Fruit fly (Drosophila melanogaster) whole organism, adult: ENCODE measurements around the gene al.

Experiments used
- CG11617 ChIP-seq: fragments of 200-800 bp; sonication (Bioruptor generic); optimal IDR thresholded peaks from 2 replicates; lab custom pipeline; 2017; ENCODE audit warnings: mild to moderate bottlenecking, missing biosample characterization, missing genetic modification reagents, missing genetic modification characterization
- CG12768 ChIP-seq: fragments of 200-800 bp; sonication (Bioruptor generic); optimal IDR thresholded peaks from 2 replicates; lab custom pipeline; 2017; ENCODE audit warnings: missing biosample characterization, missing genetic modification characterization, mild to moderate bottlenecking, moderate library complexity, missing genetic modification reagents
- CG14711 ChIP-seq: fragments of 200-800 bp; sonication (Bioruptor generic); optimal IDR thresholded peaks from 2 replicates; lab custom pipeline; 2018; ENCODE audit warnings: missing biosample characterization, mild to moderate bottlenecking, missing genetic modification characterization, moderate library complexity
- CG1620 ChIP-seq: fragments of 200-800 bp; sonication (Bioruptor generic); optimal IDR thresholded peaks from 2 replicates; lab custom pipeline; 2016; ENCODE audit warnings: missing biosample characterization, missing genetic modification characterization
- CG33017 ChIP-seq: fragments of 200-800 bp; sonication (Bioruptor generic); optimal IDR thresholded peaks from 2 replicates; lab custom pipeline; 2018; ENCODE audit warnings: missing biosample characterization, mild to moderate bottlenecking, missing genetic modification characterization, moderate library complexity
- CG5204 ChIP-seq: fragments of 200-800 bp; sonication (Bioruptor generic); optimal IDR thresholded peaks from 2 replicates; lab custom pipeline; 2016; ENCODE audit warnings: missing biosample characterization, missing genetic modification characterization
- CG7045 ChIP-seq: fragments of 200-800 bp; sonication (Bioruptor generic); optimal IDR thresholded peaks from 2 replicates; lab custom pipeline; 2017; ENCODE audit warnings: missing biosample characterization, mild to moderate bottlenecking, missing genetic modification characterization
- CG7101 ChIP-seq: fragments of 200-800 bp; sonication (Bioruptor generic); optimal IDR thresholded peaks from 2 replicates; lab custom pipeline; 2018; ENCODE audit warnings: missing biosample characterization, mild to moderate bottlenecking, missing genetic modification characterization, moderate library complexity
- Clk ChIP-seq: fragments of 200-800 bp; sonication (Bioruptor generic); optimal IDR thresholded peaks from 2 replicates; lab custom pipeline; 2017; ENCODE audit warnings: missing biosample characterization, missing genetic modification characterization
- Crg-1 ChIP-seq: fragments of 200-800 bp; sonication (Bioruptor generic); optimal IDR thresholded peaks from 2 replicates; lab custom pipeline; 2016; ENCODE audit warnings: missing biosample characterization, missing genetic modification characterization
- Hr96 ChIP-seq: fragments of 200-800 bp; sonication (Bioruptor generic); optimal IDR thresholded peaks from 2 replicates; lab custom pipeline; 2016; ENCODE audit warnings: missing biosample characterization, missing genetic modification characterization
- Mnt ChIP-seq: fragments of 200-800 bp; sonication (Bioruptor generic); optimal IDR thresholded peaks from 2 replicates; lab custom pipeline; 2016; ENCODE audit warnings: missing biosample characterization, mild to moderate bottlenecking, missing genetic modification characterization
- bab1 ChIP-seq: fragments of 200-800 bp; sonication (Bioruptor generic); optimal IDR thresholded peaks from 3 replicates; lab custom pipeline; 2019; ENCODE audit warnings: missing biosample characterization, mild to moderate bottlenecking, missing genetic modification characterization, moderate library complexity
- cic ChIP-seq: fragments of 200-800 bp; sonication (Bioruptor generic); optimal IDR thresholded peaks from 2 replicates; lab custom pipeline; 2017; ENCODE audit warnings: missing biosample characterization, mild to moderate bottlenecking, missing genetic modification characterization, moderate library complexity
- cnc ChIP-seq, 2 experiments: fragments of >200 bp; optimal IDR thresholded peaks; 2 replicates each; lab custom pipeline; 2017
- kay ChIP-seq: fragments of 200-800 bp; sonication (Bioruptor generic); peaks from one replicate; lab custom pipeline; 2016; ENCODE audit warnings: missing biosample characterization, missing genetic modification characterization, borderline replicate concordance
- ovo ChIP-seq: fragments of 200-800 bp; sonication (Bioruptor generic); optimal IDR thresholded peaks from 2 replicates; lab custom pipeline; 2016; ENCODE audit warnings: missing biosample characterization, missing genetic modification characterization
- pad ChIP-seq: fragments of 200-800 bp; sonication (Bioruptor generic); optimal IDR thresholded peaks from 3 replicates; lab custom pipeline; 2017; ENCODE audit warnings: missing biosample characterization, missing genetic modification characterization, mild to moderate bottlenecking, moderate library complexity, missing genetic modification reagents
- tj ChIP-seq: fragments of 200-800 bp; sonication (Bioruptor generic); optimal IDR thresholded peaks from 3 replicates; lab custom pipeline; 2017; ENCODE audit warnings: missing biosample characterization, mild to moderate bottlenecking, missing genetic modification characterization, moderate library complexity
- toe ChIP-seq: fragments of 200-800 bp; sonication (Bioruptor generic); optimal IDR thresholded peaks from 2 replicates; lab custom pipeline; 2016; ENCODE audit warnings: missing biosample characterization, missing genetic modification characterization

Gene al

dm6 chr2L:366876-367275, 11.0 kb upstream of the al start:
- TF ChIP-seq Hr96 (GFP tag; lab: Kevin White, UChicago) (no peak), cic (GFP tag; lab: Kevin White, UChicago) (no peak), Crg-1 (GFP tag; lab: Kevin White, UChicago) (no peak), pad (GFP tag; lab: Kevin White, UChicago) (no peak), CG1620 (GFP tag; lab: Kevin White, UChicago) (no peak)

dm6 chr2L:368398-369008, 9.4 kb upstream of the al start:
- TF ChIP-seq cic (GFP tag; lab: Kevin White, UChicago) (no peak), CG14711 (no peak), CG12768 (GFP tag; lab: Kevin White, UChicago) (no peak)

- TF ChIP-seq cnc (optimal IDR thresholded peaks at IDR 0.05; lab: Kevin White, UChicago) (no peak), ovo (GFP tag; lab: Kevin White, UChicago) (no peak), cic (GFP tag; lab: Kevin White, UChicago) (no peak), CG7045 (no peak), CG33017 (no peak), CG14711 (no peak), Clk (no peak)
Observed at dm6 chr2L:369811-370210, 8.1 kb upstream of the al start.

dm6 chr2L:371747-372146, 6.2 kb upstream of the al start:
- TF ChIP-seq CG12768 (GFP tag; lab: Kevin White, UChicago): no peak
- no peak for TF ChIP-seq CG33017
- TF ChIP-seq bab1 (GFP tag; lab: Kevin White, UChicago): no peak
- TF ChIP-seq CG1620 (GFP tag; lab: Kevin White, UChicago): no peak
- TF ChIP-seq ovo (GFP tag; lab: Kevin White, UChicago): no peak
- TF ChIP-seq Clk: no peak
- TF ChIP-seq toe (GFP tag; lab: Kevin White, UChicago): no peak
- no peak for TF ChIP-seq CG7101 (tag; lab: Kevin White, UChicago)
- no peak for TF ChIP-seq CG11617 (GFP tag; lab: Kevin White, UChicago)
- TF ChIP-seq pad (GFP tag; lab: Kevin White, UChicago): no peak
- TF ChIP-seq CG5204 (GFP tag; lab: Kevin White, UChicago): no peak
- no peak for TF ChIP-seq kay
- no peak for TF ChIP-seq Crg-1 (GFP tag; lab: Kevin White, UChicago)
- TF ChIP-seq Mnt (GFP tag; lab: Kevin White, UChicago): no peak
- no peak for TF ChIP-seq CG14711
- TF ChIP-seq cic (GFP tag; lab: Kevin White, UChicago): no peak
- TF ChIP-seq CG7045: no peak
- TF ChIP-seq cnc (optimal IDR thresholded peaks at IDR 0.05; lab: Kevin White, UChicago): no peak
- TF ChIP-seq tj (GFP tag; lab: Kevin White, UChicago): no peak

- TF ChIP-seq CG14711 (no peak), CG33017 (no peak), CG11617 (GFP tag; lab: Kevin White, UChicago) (no peak), Mnt (GFP tag; lab: Kevin White, UChicago) (no peak), bab1 (GFP tag; lab: Kevin White, UChicago) (no peak), ovo (GFP tag; lab: Kevin White, UChicago) (no peak), Crg-1 (GFP tag; lab: Kevin White, UChicago) (no peak), pad (GFP tag; lab: Kevin White, UChicago) (no peak), kay (no peak), CG7045 (no peak), toe (GFP tag; lab: Kevin White, UChicago) (no peak), tj (GFP tag; lab: Kevin White, UChicago) (no peak), CG12768 (GFP tag; lab: Kevin White, UChicago) (no peak), Hr96 (GFP tag; lab: Kevin White, UChicago) (no peak), cic (GFP tag; lab: Kevin White, UChicago) (no peak), cnc (optimal IDR thresholded peaks at IDR 0.05; lab: Kevin White, UChicago) (no peak)
Observed at dm6 chr2L:378815-379440, 1.0 kb downstream of the al start.

dm6 chr2L:382807-383206, 4.9 kb downstream of the al start:
- no peak for TF ChIP-seq CG5204 (GFP tag; lab: Kevin White, UChicago)
- no peak for TF ChIP-seq CG7045
- no peak for TF ChIP-seq toe (GFP tag; lab: Kevin White, UChicago)
- TF ChIP-seq Hr96 (GFP tag; lab: Kevin White, UChicago): no peak
- TF ChIP-seq CG11617 (GFP tag; lab: Kevin White, UChicago): no peak
- TF ChIP-seq CG33017: no peak
- TF ChIP-seq tj (GFP tag; lab: Kevin White, UChicago): no peak
- no peak for TF ChIP-seq ovo (GFP tag; lab: Kevin White, UChicago)
- no peak for TF ChIP-seq CG7101 (tag; lab: Kevin White, UChicago)
- TF ChIP-seq cnc (optimal IDR thresholded peaks at IDR 0.05; lab: Kevin White, UChicago): no peak
- no peak for TF ChIP-seq Crg-1 (GFP tag; lab: Kevin White, UChicago)
- TF ChIP-seq CG14711: no peak
- TF ChIP-seq pad (GFP tag; lab: Kevin White, UChicago): no peak
- TF ChIP-seq kay: no peak
- no peak for TF ChIP-seq bab1 (GFP tag; lab: Kevin White, UChicago)
- no peak for TF ChIP-seq cic (GFP tag; lab: Kevin White, UChicago)
